Worm (Caenorhabditis elegans) whole organism, L1 larva: ENCODE data around the gene klp-7.

Experiments used
- C04F5.9 ChIP-seq: sonication (generic microtip); optimal IDR thresholded peaks from 2 replicates; lab custom pipeline; 2016; ENCODE audit warnings: missing genetic modification characterization, missing compliant biosample characterization
- C34B4.2 ChIP-seq: sonication (generic microtip); optimal IDR thresholded peaks from 2 replicates; lab custom pipeline; 2017; ENCODE audit warnings: mild to moderate bottlenecking, missing genetic modification characterization, missing compliant biosample characterization
- F16B12.6 ChIP-seq: fragments of 150-350 bp; optimal IDR thresholded peaks from 2 replicates; lab custom pipeline; 2014; ENCODE audit warnings: missing biosample characterization, missing genetic modification characterization
- Y116A8C.19 ChIP-seq: sonication (generic microtip); optimal IDR thresholded peaks from 2 replicates; lab custom pipeline; 2016; ENCODE audit warnings: missing compliant biosample characterization, missing genetic modification characterization, borderline replicate concordance
- aha-1 ChIP-seq: fragments of 150-350 bp; optimal IDR thresholded peaks from 2 replicates; lab custom pipeline; 2014; ENCODE audit warnings: missing biosample characterization, missing genetic modification characterization
- alr-1 ChIP-seq: fragments of 200-800 bp; sonication (Bioruptor generic); optimal IDR thresholded peaks from 2 replicates; lab custom pipeline; 2018; ENCODE audit warnings: borderline replicate concordance, mild to moderate bottlenecking, missing genetic modification characterization, missing compliant biosample characterization
- ceh-8 ChIP-seq: fragments of 200-800 bp; sonication (Bioruptor generic); optimal IDR thresholded peaks from 2 replicates; lab custom pipeline; 2018; ENCODE audit warnings: mild to moderate bottlenecking, missing genetic modification characterization, moderate library complexity, missing compliant biosample characterization
- ceh-88 ChIP-seq: fragments of 200-800 bp; sonication (Bioruptor generic); IDR thresholded peaks from 2 replicates; pipeline ENCODE4 v1.3.6; 2022; ENCODE audit warnings: missing genetic modification characterization, missing compliant biosample characterization
- ces-1 ChIP-seq: fragments of 150-350 bp; optimal IDR thresholded peaks from 2 replicates; lab custom pipeline; 2014; ENCODE audit warnings: missing biosample characterization, missing genetic modification reagents, missing genetic modification characterization
- dpl-1 ChIP-seq, 3 experiments: fragments of 150-350 bp in 2 of 3; sonication (generic microtip) in 1 of 3; optimal IDR thresholded peaks; 2 replicates each; lab custom pipeline; 2014 to 2017; ENCODE audit warnings: missing biosample characterization in 3 of 3, missing genetic modification characterization in 3 of 3, missing genetic modification reagents in 3 of 3
- dsc-1 ChIP-seq: sonication (generic microtip); optimal IDR thresholded peaks from 2 replicates; lab custom pipeline; 2016; ENCODE audit warnings: mild to moderate bottlenecking, missing genetic modification characterization, missing compliant biosample characterization
- egl-27 ChIP-seq, 2 experiments: fragments of 150-350 bp in 1 of 2; sonication (generic microtip); optimal IDR thresholded peaks; 3 replicates each; lab custom pipeline; 2017 to 2018; ENCODE audit warnings: missing biosample characterization in 2 of 2, missing genetic modification characterization in 2 of 2, missing genetic modification reagents in 2 of 2
- elt-3 ChIP-seq, 6 experiments: fragments of 150-350 bp in 1 of 6; sonication (generic microtip); optimal IDR thresholded peaks; 2 replicates each; lab custom pipeline; 2017 to 2018; ENCODE audit warnings: missing biosample characterization in 6 of 6, missing genetic modification characterization in 6 of 6, inconsistent platforms in 1 of 6
- ets-5 ChIP-seq: fragments of 200-800 bp; sonication (Bioruptor generic); IDR thresholded peaks from 2 replicates; pipeline ENCODE4 v1.3.6; 2022; ENCODE audit warnings: missing genetic modification characterization, missing compliant biosample characterization
- fkh-8 ChIP-seq: sonication (generic microtip); optimal IDR thresholded peaks from 2 replicates; lab custom pipeline; 2016; ENCODE audit warnings: mild to moderate bottlenecking, missing genetic modification characterization, missing compliant biosample characterization
- hlh-17 ChIP-seq: fragments of 200-800 bp; sonication (Bioruptor generic); optimal IDR thresholded peaks from 2 replicates; lab custom pipeline; 2018; ENCODE audit warnings: missing genetic modification characterization, mild to moderate bottlenecking, missing compliant biosample characterization, moderate library complexity, borderline replicate concordance
- lin-13 ChIP-seq: fragments of 150-350 bp; optimal IDR thresholded peaks from 2 replicates; lab custom pipeline; 2014; ENCODE audit warnings: missing biosample characterization, missing genetic modification reagents, missing genetic modification characterization
- lin-35 ChIP-seq, 2 experiments: fragments of 150-350 bp; optimal IDR thresholded peaks; 2 replicates each; lab custom pipeline; 2014; ENCODE audit warnings: missing biosample characterization in 2 of 2, missing genetic modification characterization in 2 of 2, missing genetic modification reagents in 2 of 2
- lin-39 ChIP-seq: fragments of 150-350 bp; optimal IDR thresholded peaks from 2 replicates; lab custom pipeline; 2014; ENCODE audit warnings: missing biosample characterization, missing genetic modification reagents, missing genetic modification characterization
- lir-3 ChIP-seq: sonication (generic microtip); optimal IDR thresholded peaks from 2 replicates; lab custom pipeline; 2016; ENCODE audit warnings: mild to moderate bottlenecking, missing genetic modification characterization, moderate library complexity, missing compliant biosample characterization; ENCODE audit not compliant: poor library complexity
- lsy-2 ChIP-seq, 2 experiments: fragments of 150-350 bp; optimal IDR thresholded peaks; 2 replicates each; lab custom pipeline; 2014; ENCODE audit warnings: missing biosample characterization in 2 of 2, missing genetic modification characterization in 2 of 2
- mab-9 ChIP-seq: fragments of 200-800 bp; sonication (Bioruptor generic); IDR thresholded peaks from 2 replicates; pipeline ENCODE4 v1.3.6; 2022; ENCODE audit warnings: missing genetic modification reagents, missing genetic modification characterization, missing compliant biosample characterization
- mdl-1 ChIP-seq, 2 experiments: fragments of 150-350 bp; optimal IDR thresholded peaks; 2 replicates each; lab custom pipeline; 2014 to 2017; ENCODE audit warnings: missing biosample characterization in 2 of 2, missing genetic modification characterization in 2 of 2, inconsistent platforms in 1 of 2
- mef-2 ChIP-seq: fragments of 150-350 bp; optimal IDR thresholded peaks from 2 replicates; lab custom pipeline; 2014; ENCODE audit warnings: missing biosample characterization, missing genetic modification characterization
- mep-1 ChIP-seq: fragments of 150-350 bp; optimal IDR thresholded peaks from 2 replicates; lab custom pipeline; 2014; ENCODE audit warnings: missing biosample characterization, missing genetic modification characterization
- nhr-12 ChIP-seq: sonication (generic microtip); optimal IDR thresholded peaks from 2 replicates; lab custom pipeline; 2017; ENCODE audit warnings: missing biosample characterization, missing genetic modification characterization
- nhr-19 ChIP-seq: fragments of 200-800 bp; sonication (Bioruptor generic); conservative IDR thresholded peaks from 2 replicates; pipeline ENCODE4 v1.3.6; 2022; ENCODE audit warnings: missing genetic modification characterization, missing compliant biosample characterization
- nhr-28 ChIP-seq: fragments of 150-350 bp; optimal IDR thresholded peaks from 2 replicates; lab custom pipeline; 2014; ENCODE audit warnings: missing biosample characterization, missing genetic modification characterization
- nhr-47 ChIP-seq: sonication (generic microtip); optimal IDR thresholded peaks from 2 replicates; lab custom pipeline; 2016; ENCODE audit warnings: mild to moderate bottlenecking, missing genetic modification characterization, moderate library complexity, missing compliant biosample characterization
- nhr-71 ChIP-seq: sonication (generic microtip); optimal IDR thresholded peaks from 2 replicates; lab custom pipeline; 2016; ENCODE audit warnings: mild to moderate bottlenecking, missing genetic modification characterization, moderate library complexity, missing compliant biosample characterization
- nhr-76 ChIP-seq: sonication (generic microtip); optimal IDR thresholded peaks from 2 replicates; lab custom pipeline; 2017; ENCODE audit warnings: missing biosample characterization, missing genetic modification characterization
- nhr-77 ChIP-seq: fragments of 150-350 bp; optimal IDR thresholded peaks from 2 replicates; lab custom pipeline; 2014; ENCODE audit warnings: missing biosample characterization, missing genetic modification characterization
- nhr-84 ChIP-seq: sonication (generic microtip); optimal IDR thresholded peaks from 2 replicates; lab custom pipeline; 2017; ENCODE audit warnings: missing biosample characterization, missing genetic modification characterization
- nhr-90 ChIP-seq: sonication (generic microtip); optimal IDR thresholded peaks from 2 replicates; lab custom pipeline; 2016; ENCODE audit warnings: mild to moderate bottlenecking, missing genetic modification characterization, missing compliant biosample characterization; ENCODE audit not compliant: poor library complexity
- pqm-1 ChIP-seq: sonication (generic microtip); optimal IDR thresholded peaks from 3 replicates; lab custom pipeline; 2017; ENCODE audit warnings: missing biosample characterization, missing genetic modification characterization
- rnt-1 ChIP-seq: sonication (generic microtip); optimal IDR thresholded peaks from 2 replicates; lab custom pipeline; 2016; ENCODE audit warnings: mild to moderate bottlenecking, missing genetic modification characterization, moderate library complexity, missing compliant biosample characterization
- skn-1 ChIP-seq: fragments of 150-350 bp; optimal IDR thresholded peaks from 2 replicates; lab custom pipeline; 2014; ENCODE audit warnings: missing biosample characterization, missing genetic modification characterization
- sox-4 ChIP-seq: sonication (generic microtip); optimal IDR thresholded peaks from 2 replicates; lab custom pipeline; 2016; ENCODE audit warnings: missing genetic modification characterization, missing compliant biosample characterization
- sptf-1 ChIP-seq: fragments of 150-350 bp; optimal IDR thresholded peaks from 2 replicates; lab custom pipeline; 2014; ENCODE audit warnings: missing biosample characterization, missing genetic modification characterization
- sup-37 ChIP-seq: fragments of 200-800 bp; sonication (Bioruptor generic); optimal IDR thresholded peaks from 2 replicates; lab custom pipeline; 2018; ENCODE audit warnings: mild to moderate bottlenecking, missing genetic modification characterization, missing compliant biosample characterization
- swsn-7 ChIP-seq: sonication (generic microtip); optimal IDR thresholded peaks from 2 replicates; lab custom pipeline; 2016; ENCODE audit warnings: missing genetic modification characterization, missing compliant biosample characterization
- tlp-1 ChIP-seq: fragments of 150-350 bp; optimal IDR thresholded peaks from 2 replicates; lab custom pipeline; 2014; ENCODE audit warnings: missing biosample characterization, missing genetic modification characterization
- unc-130 ChIP-seq: fragments of 150-350 bp; optimal IDR thresholded peaks from 2 replicates; lab custom pipeline; 2017; ENCODE audit warnings: missing biosample characterization, missing genetic modification characterization, inconsistent platforms
- unc-62 ChIP-seq: fragments of 150-350 bp; optimal IDR thresholded peaks from 2 replicates; lab custom pipeline; 2014; ENCODE audit warnings: missing biosample characterization, missing genetic modification reagents, missing genetic modification characterization
- unc-86 ChIP-seq: sonication (generic microtip); optimal IDR thresholded peaks from 2 replicates; lab custom pipeline; 2016; ENCODE audit warnings: missing genetic modification characterization, missing compliant biosample characterization
- unc-98 ChIP-seq: fragments of 200-800 bp; sonication (Bioruptor generic); IDR thresholded peaks from 2 replicates; pipeline ENCODE4 v1.3.6; 2022; ENCODE audit warnings: missing genetic modification characterization, missing compliant biosample characterization
- zag-1 ChIP-seq: fragments of 150-350 bp; optimal IDR thresholded peaks from 2 replicates; lab custom pipeline; 2014; ENCODE audit warnings: missing biosample characterization, missing genetic modification characterization
- zip-4 ChIP-seq: fragments of 200-800 bp; sonication (Bioruptor generic); optimal IDR thresholded peaks from 2 replicates; lab custom pipeline; 2018; ENCODE audit warnings: mild to moderate bottlenecking, missing genetic modification characterization, moderate library complexity, missing compliant biosample characterization
- ztf-11 ChIP-seq, 2 experiments: sonication (generic microtip); optimal IDR thresholded peaks; 2 replicates each; lab custom pipeline; 2016 to 2017; ENCODE audit warnings: missing genetic modification characterization in 2 of 2, missing biosample characterization in 1 of 2, missing compliant biosample characterization in 1 of 2

The klp-7 gene

ce11 chrIII:10844873-10845272 lies 39.1 kb downstream of the klp-7 start, which contains the start of gene pde-12 (continued):
- TF ChIP-seq nhr-76 (tag; lab: Kevin White, UChicago), result peak; percentile 27
- TF ChIP-seq aha-1, result peak; percentile 77
- TF ChIP-seq sox-4 (tag; lab: Kevin White, UChicago), result peak; percentile 76
- TF ChIP-seq alr-1 (tag; lab: Kevin White, UChicago), result no peak
- TF ChIP-seq skn-1 (tag; lab: Kevin White, UChicago), result peak; percentile 64
- TF ChIP-seq nhr-77 (tag; lab: Kevin White, UChicago), result peak; percentile 83
- TF ChIP-seq nhr-28 (tag; lab: Kevin White, UChicago), result no peak
- TF ChIP-seq tlp-1, result no peak
- TF ChIP-seq dsc-1 (tag; lab: Kevin White, UChicago), result peak; percentile 93
- TF ChIP-seq mab-9, result peak; percentile 77
- peak; percentile 69 for TF ChIP-seq sup-37 (GFP tag; lab: Kevin White, UChicago)
- no peak for TF ChIP-seq egl-27 (tag; optimal IDR thresholded peaks at IDR 0.05; lab: Kevin White, UChicago)
- peak in 1 of 2 experiments; percentile 69 for TF ChIP-seq mdl-1 (tag; optimal IDR thresholded peaks at IDR 0.05; lab: Kevin White, UChicago)
- peak; percentile 74 for TF ChIP-seq ceh-88
- peak; percentile 91 to 92 for TF ChIP-seq lsy-2 (tag; optimal IDR thresholded peaks at IDR 0.05; lab: Kevin White, UChicago)
- TF ChIP-seq unc-86 (tag; lab: Kevin White, UChicago), result peak; percentile 91
- TF ChIP-seq nhr-47 (tag; lab: Kevin White, UChicago), result peak; percentile 96
- TF ChIP-seq ets-5 (GFP tag; lab: Robert Waterston, UW), result no peak
- peak in 2 of 6 experiments; percentile 36 to 72 for TF ChIP-seq elt-3 (tag; optimal IDR thresholded peaks at IDR 0.05; lab: Kevin White, UChicago)
- TF ChIP-seq unc-130 (tag; lab: Kevin White, UChicago), result peak; percentile 92
- TF ChIP-seq unc-98 (GFP tag; lab: Robert Waterston, UW), result no peak
- TF ChIP-seq dpl-1 (GFP tag; optimal IDR thresholded peaks at IDR 0.05; lab: Kevin White, UChicago), result peak; percentile 77 to 88 (median 87)
- TF ChIP-seq lir-3 (tag; lab: Kevin White, UChicago), result no peak
- TF ChIP-seq nhr-12 (tag; lab: Kevin White, UChicago), result no peak
- no peak for TF ChIP-seq ceh-8 (GFP tag; lab: Kevin White, UChicago)
- no peak for TF ChIP-seq unc-62 (GFP tag; lab: Kevin White, UChicago)
- TF ChIP-seq Y116A8C.19, result no peak
- peak in 1 of 2 experiments; percentile 72 for TF ChIP-seq ztf-11 (tag; optimal IDR thresholded peaks at IDR 0.05; lab: Kevin White, UChicago)
- TF ChIP-seq lin-35 (GFP tag; optimal IDR thresholded peaks at IDR 0.05; lab: Kevin White, UChicago), result peak; percentile 87 to 92
- TF ChIP-seq lin-39 (tag; lab: Kevin White, UChicago), result peak; percentile 87
- TF ChIP-seq F16B12.6 (tag; lab: Kevin White, UChicago), result peak; percentile 70
- peak; percentile 81 for TF ChIP-seq C04F5.9
- no peak for TF ChIP-seq mef-2 (tag; lab: Kevin White, UChicago)
- peak; percentile 95 for TF ChIP-seq nhr-71 (tag; lab: Kevin White, UChicago)

ce11 chrIII:10848858-10849257 lies 43.1 kb downstream of the klp-7 start, which contains the start of the genes fbxb-85 and hex-3:
fbxb-85 (minus strand) TSS chrIII:10848963.
hex-3 (plus strand) TSS chrIII:10849222.
- TF ChIP-seq mdl-1 (tag; optimal IDR thresholded peaks at IDR 0.05; lab: Kevin White, UChicago) (peak in 1 of 2 experiments; percentile 86), ceh-8 (GFP tag; lab: Kevin White, UChicago) (peak; percentile 98), mef-2 (tag; lab: Kevin White, UChicago) (peak; percentile 63), zag-1 (tag; lab: Kevin White, UChicago) (peak; percentile 92), fkh-8 (tag; lab: Kevin White, UChicago) (peak; percentile 94), sptf-1 (tag; lab: Kevin White, UChicago) (no peak), swsn-7 (tag; lab: Kevin White, UChicago) (peak; percentile 97), mab-9 (peak; percentile 91), nhr-12 (tag; lab: Kevin White, UChicago) (no peak), ztf-11 (tag; optimal IDR thresholded peaks at IDR 0.05; lab: Kevin White, UChicago) (peak in 1 of 2 experiments; percentile 90), ceh-88 (peak; percentile 89), pqm-1 (tag; lab: Kevin White, UChicago) (no peak), hlh-17 (GFP tag; lab: Kevin White, UChicago) (no peak), ces-1 (no peak), nhr-84 (tag; lab: Kevin White, UChicago) (no peak), alr-1 (tag; lab: Kevin White, UChicago) (no peak), nhr-90 (tag; lab: Kevin White, UChicago) (peak; percentile 97), unc-62 (GFP tag; lab: Kevin White, UChicago) (peak; percentile 5), unc-86 (tag; lab: Kevin White, UChicago) (peak; percentile 96), mep-1 (tag; lab: Kevin White, UChicago) (peak; percentile 98), C34B4.2 (peak; percentile 66), lin-13 (peak; percentile 93), zip-4 (GFP tag; lab: Kevin White, UChicago) (peak; percentile 87), nhr-19 (peak; percentile 94), rnt-1 (tag; lab: Kevin White, UChicago) (peak; percentile 97), sox-4 (tag; lab: Kevin White, UChicago) (peak; percentile 93)
